Fruit fly (Drosophila melanogaster): ENCODE measurements around the gene Tdrd3.
A peak's percentile ranks its signal among the peaks of the same experiment; 100 is the strongest.

The Tdrd3 gene

DNA sequence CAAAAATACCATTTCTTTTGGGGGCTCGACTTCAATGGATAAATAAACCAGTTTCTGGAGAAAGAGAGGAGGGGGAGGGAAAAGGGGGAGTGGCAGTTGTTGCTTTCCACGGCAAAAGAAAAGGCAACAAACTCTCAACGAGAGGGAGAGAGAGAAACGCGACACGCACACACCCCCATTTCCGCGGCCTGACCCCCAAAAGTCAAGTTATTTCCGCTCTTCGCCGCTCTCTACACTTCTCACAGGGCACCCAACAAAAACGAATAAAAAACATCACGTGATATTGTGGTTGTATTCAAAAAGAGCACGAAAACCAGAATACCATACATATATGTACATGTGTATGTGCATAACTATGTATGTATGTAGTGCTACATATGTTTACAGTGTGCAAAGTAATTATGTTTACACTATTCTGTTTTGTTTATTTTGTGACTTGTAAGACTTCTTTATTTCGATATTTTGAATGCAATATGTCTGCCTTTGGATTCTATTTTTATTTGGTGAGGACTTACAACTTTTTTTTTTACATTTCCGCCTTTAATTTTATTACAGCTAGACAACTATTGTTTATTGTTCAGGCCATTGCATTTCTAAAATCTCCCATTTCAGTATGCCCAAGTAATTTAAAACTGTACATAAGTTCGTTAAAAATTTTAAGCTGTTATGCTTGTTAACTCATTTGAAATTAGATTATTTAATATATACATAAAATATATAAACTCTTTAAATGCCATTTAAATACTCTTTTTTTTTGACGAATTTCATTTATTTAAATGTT lies 5.3 kb upstream of the Tdrd3 start (continued):
- TF ChIP-seq zfh1 (GFP tag; IDR thresholded peaks at IDR 0.05): peak; percentile 35; the same call in 2 of the 3 replicates
- peak; percentile 46 for TF ChIP-seq HLHmδ (GFP tag; optimal IDR thresholded peaks at IDR 0.05)
- 0 out of 3 replicates have a peak, but pooled peaks have one; percentile 29 for TF ChIP-seq CG11093 (GFP tag; IDR thresholded peaks at IDR 0.05)
- TF ChIP-seq p53 (GFP tag; optimal IDR thresholded peaks at IDR 0.05): no peak
- TF ChIP-seq zf30C (GFP tag; optimal IDR thresholded peaks at IDR 0.05): peak; percentile 36
- TF ChIP-seq CG12071 (GFP tag; optimal IDR thresholded peaks at IDR 0.05): peak; percentile 75
- no peak for TF ChIP-seq CG4854 (GFP tag; optimal IDR thresholded peaks at IDR 0.05)
- no peak for TF ChIP-seq Dp (GFP tag; optimal IDR thresholded peaks at IDR 0.05)
- peak; percentile 96 for TF ChIP-seq nom (GFP tag; optimal IDR thresholded peaks at IDR 0.05)
- peak; percentile 86 for TF ChIP-seq CG9727 (GFP tag; optimal IDR thresholded peaks at IDR 0.05)
- TF ChIP-seq CG12155 (GFP tag; optimal IDR thresholded peaks at IDR 0.05): no peak
- peak; percentile 80 for TF ChIP-seq CrebB (tag; optimal IDR thresholded peaks at IDR 0.05)
- peak; percentile 67 for TF ChIP-seq B-H2 (GFP tag; optimal IDR thresholded peaks at IDR 0.05)
- TF ChIP-seq lilli (GFP tag; optimal IDR thresholded peaks at IDR 0.05): peak; percentile 8
- peak; percentile 24 for TF ChIP-seq CG8290 (GFP tag; optimal IDR thresholded peaks at IDR 0.05)
- TF ChIP-seq CG8290 (tag; optimal IDR thresholded peaks at IDR 0.05): peak; percentile 12 to 66
- TF ChIP-seq CG32767 (GFP tag; IDR thresholded peaks at IDR 0.05): peak; percentile 76
- TF ChIP-seq gro (GFP tag; optimal IDR thresholded peaks at IDR 0.05): peak; percentile 64
- peak; percentile 13 for TF ChIP-seq CG2202 (tag; optimal IDR thresholded peaks at IDR 0.05)
- TF ChIP-seq CG7271 (tag; optimal IDR thresholded peaks at IDR 0.05): no peak
- peak; percentile 80 for TF ChIP-seq CG9876 (GFP tag; optimal IDR thresholded peaks at IDR 0.05)
- TF ChIP-seq Bdp1 (GFP tag; optimal IDR thresholded peaks at IDR 0.05): no peak
- TF ChIP-seq bcd (GFP tag; optimal IDR thresholded peaks at IDR 0.05): peak; percentile 55
- TF ChIP-seq CG2712 (tag; optimal IDR thresholded peaks at IDR 0.05): peak; percentile 72
- peak; percentile 34 to 64 for TF ChIP-seq dpn (GFP tag; optimal IDR thresholded peaks at IDR 0.05)
- peak; percentile 74; the same call in 2 of the 3 replicates for TF ChIP-seq ci (GFP tag; IDR thresholded peaks at IDR 0.05)
- peak; percentile 53 for TF ChIP-seq CG18599 (GFP tag; optimal IDR thresholded peaks at IDR 0.05)
- TF ChIP-seq tll (GFP tag; optimal IDR thresholded peaks at IDR 0.05): peak in 1 of 2 experiments; percentile 78
- peak; percentile 31 for TF ChIP-seq bab2 (GFP tag; optimal IDR thresholded peaks at IDR 0.05)
- TF ChIP-seq CG3995 (GFP tag; optimal IDR thresholded peaks at IDR 0.05): no peak
- peak; percentile 68 for TF ChIP-seq her (GFP tag; optimal IDR thresholded peaks at IDR 0.05)
- TF ChIP-seq C15 (GFP tag; IDR thresholded peaks at IDR 0.05): no peak
- TF ChIP-seq usp (GFP tag; optimal IDR thresholded peaks at IDR 0.05): no peak
- no peak for TF ChIP-seq vnd (GFP tag; IDR thresholded peaks at IDR 0.05; ENCODE audit: partially characterized antibody)
- no peak for TF ChIP-seq Nf-YA (GFP tag; IDR thresholded peaks at IDR 0.05)
- TF ChIP-seq grau (tag; optimal IDR thresholded peaks at IDR 0.05): peak; percentile 65
- peak; percentile 72 for TF ChIP-seq CG6854 (GFP tag; optimal IDR thresholded peaks at IDR 0.05)
- no peak; the same call in 1 of the 2 replicates for TF ChIP-seq E2f2 (GFP tag; IDR thresholded peaks at IDR 0.05)
- no peak for TF ChIP-seq salm (tag; optimal IDR thresholded peaks at IDR 0.05)
- peak; percentile 51 for TF ChIP-seq ind (GFP tag; optimal IDR thresholded peaks at IDR 0.05)
- peak; percentile 77 for TF ChIP-seq dysf (GFP tag; IDR thresholded peaks at IDR 0.05)
- peak; percentile 34 for TF ChIP-seq eyg (GFP tag; optimal IDR thresholded peaks at IDR 0.05)
- peak in 1 of 2 experiments; percentile 58 for TF ChIP-seq Hr51 (GFP tag; optimal IDR thresholded peaks at IDR 0.05)
- peak; percentile 35; the same call in 1 of the 2 replicates for TF ChIP-seq Atf6 (GFP tag; IDR thresholded peaks at IDR 0.05)
- no peak for TF ChIP-seq gcm2 (GFP tag; optimal IDR thresholded peaks at IDR 0.05)
- peak; percentile 49; the same call in 1 of the 2 replicates for TF ChIP-seq CG10959 (GFP tag; IDR thresholded peaks at IDR 0.05)
- TF ChIP-seq Dek (tag; optimal IDR thresholded peaks at IDR 0.05): peak; percentile 26
- TF ChIP-seq Side (GFP tag; optimal IDR thresholded peaks at IDR 0.05): peak; percentile 86
- TF ChIP-seq Eip74EF (GFP tag; optimal IDR thresholded peaks at IDR 0.05): peak in 1 of 2 experiments; percentile 98
